Worm (Caenorhabditis elegans): ENCODE measurements around the gene F31E9.6.

- TF ChIP-seq egl-5 (tag; optimal IDR thresholded peaks at IDR 0.05): no peak
- TF ChIP-seq ama-1 (optimal IDR thresholded peaks at IDR 0.05): no peak
- no peak for TF ChIP-seq fos-1 (tag; optimal IDR thresholded peaks at IDR 0.05)
- TF ChIP-seq unc-39 (tag; optimal IDR thresholded peaks at IDR 0.05): no peak
- no peak for TF ChIP-seq nhr-23 (tag; optimal IDR thresholded peaks at IDR 0.05)
- no peak for TF ChIP-seq aly-2 (tag; optimal IDR thresholded peaks at IDR 0.05)
- no peak for TF ChIP-seq elt-3 (tag; optimal IDR thresholded peaks at IDR 0.05)
- TF ChIP-seq ztf-11 (tag; optimal IDR thresholded peaks at IDR 0.05): no peak
- TF ChIP-seq elt-2 (tag; optimal IDR thresholded peaks at IDR 0.05): no peak
- no peak for TF ChIP-seq egl-27 (tag; optimal IDR thresholded peaks at IDR 0.05)
- no peak for TF ChIP-seq ceh-82 (tag; optimal IDR thresholded peaks at IDR 0.05)
- TF ChIP-seq nhr-12 (tag; optimal IDR thresholded peaks at IDR 0.05): no peak
Observed at ce11 chrV:17284159-17284558, 30.8 kb downstream of the F31E9.6 start.

Data from whole organism, L3 larva.